Fruit fly (Drosophila melanogaster) whole organism, prepupa: ENCODE measurements around the gene CG33630.

Experiments used
- CG10631 ChIP-seq: fragments of 200-800 bp; sonication (Bioruptor generic); optimal IDR thresholded peaks from 2 replicates; lab custom pipeline; 2016; ENCODE audit warnings: missing biosample characterization, missing genetic modification characterization
- CG11762 ChIP-seq: fragments of 200-800 bp; sonication (Bioruptor generic); optimal IDR thresholded peaks from 3 replicates; lab custom pipeline; 2016; ENCODE audit warnings: missing biosample characterization, missing genetic modification characterization; ENCODE audit not compliant: insufficient read depth
- CG15336 ChIP-seq: fragments of 200-800 bp; sonication (Bioruptor generic); IDR thresholded peaks from 2 replicates; pipeline ENCODE4 v1.3.6; 2022; ENCODE audit warnings: missing biosample characterization, missing genetic modification characterization
- CG16779 ChIP-seq: fragments of 200-800 bp; sonication (Bioruptor generic); optimal IDR thresholded peaks from 3 replicates; lab custom pipeline; 2017; ENCODE audit warnings: missing biosample characterization, mild to moderate bottlenecking, missing genetic modification characterization
- CG31627 ChIP-seq: fragments of 200-800 bp; sonication (Bioruptor generic); optimal IDR thresholded peaks from 3 replicates; lab custom pipeline; 2016; ENCODE audit warnings: missing biosample characterization, missing genetic modification characterization
- CG32006 ChIP-seq: fragments of 200-800 bp; sonication (Bioruptor generic); optimal IDR thresholded peaks from 3 replicates; lab custom pipeline; 2017; ENCODE audit warnings: missing biosample characterization, mild to moderate bottlenecking, missing genetic modification characterization
- CG6163 ChIP-seq: fragments of 200-800 bp; sonication (Bioruptor generic); IDR thresholded peaks from 3 replicates; pipeline ENCODE4 v1.3.6; 2022; ENCODE audit warnings: missing biosample characterization, missing genetic modification characterization
- CG6276 ChIP-seq: fragments of 200-800 bp; sonication (Bioruptor generic); optimal IDR thresholded peaks from 2 replicates; lab custom pipeline; 2017; ENCODE audit warnings: missing biosample characterization, mild to moderate bottlenecking, missing genetic modification characterization
- Eip75B ChIP-seq: fragments of 200-800 bp; sonication (Bioruptor generic); optimal IDR thresholded peaks from 3 replicates; lab custom pipeline; 2016; ENCODE audit warnings: missing biosample characterization, missing genetic modification characterization
- Eip93F ChIP-seq: fragments of 200-800 bp; sonication (Bioruptor generic); optimal IDR thresholded peaks from 2 replicates; lab custom pipeline; 2016; ENCODE audit warnings: missing biosample characterization, mild to moderate bottlenecking, missing genetic modification characterization
- Ets21C ChIP-seq: fragments of 200-800 bp; sonication (Bioruptor generic); optimal IDR thresholded peaks from 3 replicates; lab custom pipeline; 2016; ENCODE audit warnings: missing biosample characterization, missing genetic modification characterization
- Gug ChIP-seq: fragments of 200-800 bp; sonication (Bioruptor generic); IDR thresholded peaks from 2 replicates; pipeline ENCODE4 v1.3.6; 2022; ENCODE audit warnings: missing biosample characterization, missing genetic modification characterization
- Lpt ChIP-seq: fragments of 200-800 bp; sonication (Bioruptor generic); optimal IDR thresholded peaks from 3 replicates; lab custom pipeline; 2016; ENCODE audit warnings: missing biosample characterization, missing genetic modification characterization
- Smox ChIP-seq: fragments of 200-800 bp; sonication (Bioruptor generic); optimal IDR thresholded peaks from 3 replicates; lab custom pipeline; 2016; ENCODE audit warnings: missing biosample characterization, missing genetic modification characterization
- Sox102F ChIP-seq: fragments of 200-800 bp; sonication (Bioruptor generic); optimal IDR thresholded peaks from 2 replicates; lab custom pipeline; 2016; ENCODE audit warnings: missing biosample characterization, mild to moderate bottlenecking, missing genetic modification characterization
- dsx ChIP-seq: fragments of 200-800 bp; optimal IDR thresholded peaks from 3 replicates; lab custom pipeline; 2019; ENCODE audit warnings: missing biosample characterization, mild to moderate bottlenecking, missing genetic modification characterization, moderate library complexity; ENCODE audit not compliant: poor library complexity, severe bottlenecking
- net ChIP-seq: fragments of 200-800 bp; sonication (Bioruptor generic); optimal IDR thresholded peaks from 3 replicates; lab custom pipeline; 2016; ENCODE audit warnings: missing biosample characterization, missing genetic modification characterization
- salr ChIP-seq, 2 experiments: fragments of 200-800 bp; sonication (Bioruptor generic); optimal IDR thresholded peaks; 3 replicates each; lab custom pipeline; 2016 to 2018; ENCODE audit warnings: missing biosample characterization in 2 of 2, missing genetic modification characterization in 2 of 2, mild to moderate bottlenecking in 1 of 2
- spab ChIP-seq: fragments of 200-800 bp; sonication (Bioruptor generic); optimal IDR thresholded peaks from 2 replicates; lab custom pipeline; 2017; ENCODE audit warnings: missing biosample characterization, mild to moderate bottlenecking, missing genetic modification characterization, missing genetic modification reagents
- vri ChIP-seq: fragments of 200-800 bp; sonication (Bioruptor generic); optimal IDR thresholded peaks from 3 replicates; lab custom pipeline; 2016; ENCODE audit warnings: missing biosample characterization, mild to moderate bottlenecking, missing genetic modification characterization

CG33630 gene

dm6 chr3R:10111815-10112185 is 49.4 kb downstream of the CG33630 start (continued):
- peak; percentile 61 for TF ChIP-seq CG15336 (GFP tag; lab: Robert Waterston, UW)
- peak; percentile 39 for TF ChIP-seq CG10631
- no peak for TF ChIP-seq spab (GFP tag; lab: Kevin White, UChicago)
- peak in 1 of 2 experiments; percentile 40 for TF ChIP-seq salr (GFP tag; optimal IDR thresholded peaks at IDR 0.05; lab: Kevin White, UChicago)
- TF ChIP-seq CG6163 (GFP tag; lab: Robert Waterston, UW): peak; percentile 34; the same call in 1 of the 3 replicates
- TF ChIP-seq Lpt (GFP tag; lab: Kevin White, UChicago): no peak
- peak; percentile 38 for TF ChIP-seq CG6276 (GFP tag; lab: Kevin White, UChicago)
- TF ChIP-seq dsx (GFP tag; lab: Kevin White, UChicago): no peak
- TF ChIP-seq CG16779 (tag; lab: Kevin White, UChicago): no peak
- TF ChIP-seq vri (GFP tag; lab: Kevin White, UChicago): no peak
- no peak for TF ChIP-seq Eip75B (GFP tag; lab: Kevin White, UChicago)
- peak; percentile 3 for TF ChIP-seq net (GFP tag; lab: Kevin White, UChicago)
- TF ChIP-seq Gug (GFP tag; lab: Robert Waterston, UW): 0 out of 2 replicates have a peak, but pooled peaks have one; percentile 30
- TF ChIP-seq CG32006: peak; percentile 75
- peak; percentile 52 for TF ChIP-seq Smox (GFP tag; lab: Kevin White, UChicago)
- TF ChIP-seq, all 60 proteins: peak for 31

- TF ChIP-seq Ets21C (GFP tag; lab: Kevin White, UChicago) (no peak), Sox102F (no peak), Eip93F (GFP tag; lab: Kevin White, UChicago) (no peak), CG11762 (no peak), CG15336 (GFP tag; lab: Robert Waterston, UW) (0 out of 2 replicates have a peak, but pooled peaks have one; percentile 2), CG31627 (GFP tag; lab: Kevin White, UChicago) (no peak)
Observed at dm6 chr3R:10112195-10112594, 49.8 kb downstream of the CG33630 start, which contains the start of gene CAH7. Gene CAH7, plus strand, starts transcription at chr3R:10112237.
